Worm (Caenorhabditis elegans) whole organism, L4 larva: ENCODE measurements around the gene cpi-2.

ENCODE experiments used
- F10B5.3 ChIP-seq: sonication (generic microtip); optimal IDR thresholded peaks from 2 replicates; lab custom pipeline; 2016; ENCODE audit warnings: mild to moderate bottlenecking, missing genetic modification characterization, missing compliant biosample characterization
- F37D6.2 ChIP-seq: sonication (generic microtip); optimal IDR thresholded peaks from 2 replicates; lab custom pipeline; 2016; ENCODE audit warnings: mild to moderate bottlenecking, missing genetic modification characterization, missing compliant biosample characterization
- R02D3.7 ChIP-seq: fragments of 150-350 bp; sonication (generic microtip); optimal IDR thresholded peaks from 3 replicates; lab custom pipeline; 2014; ENCODE audit warnings: missing biosample characterization, missing genetic modification characterization
- T20F7.1 ChIP-seq: fragments of 200-800 bp; sonication (Bioruptor generic); optimal IDR thresholded peaks from 2 replicates; lab custom pipeline; 2018; ENCODE audit warnings: mild to moderate bottlenecking, missing genetic modification characterization, missing compliant biosample characterization
- Y48G9A.11 ChIP-seq: fragments of 200-800 bp; sonication (Bioruptor generic); IDR thresholded peaks from 2 replicates; pipeline ENCODE4 v1.3.6; 2022; ENCODE audit warnings: missing genetic modification reagents, missing genetic modification characterization, missing compliant biosample characterization
- Y75B8A.6 ChIP-seq: fragments of 200-800 bp; sonication (Bioruptor generic); IDR thresholded peaks from 2 replicates; pipeline ENCODE4 v1.3.6; 2022; ENCODE audit warnings: missing genetic modification reagents, missing genetic modification characterization, missing compliant biosample characterization
- arid-1 ChIP-seq: fragments of 200-800 bp; sonication (Bioruptor generic); conservative IDR thresholded peaks from 2 replicates; pipeline ENCODE4 v1.3.6; 2022; ENCODE audit warnings: missing genetic modification reagents, missing genetic modification characterization, missing compliant biosample characterization
- ceh-28 ChIP-seq: fragments of 150-350 bp; optimal IDR thresholded peaks from 2 replicates; lab custom pipeline; 2014; ENCODE audit warnings: missing biosample characterization, missing genetic modification reagents, missing genetic modification characterization
- ceh-32 ChIP-seq: sonication (generic microtip); optimal IDR thresholded peaks from 2 replicates; lab custom pipeline; 2016; ENCODE audit warnings: mild to moderate bottlenecking, missing genetic modification characterization, missing compliant biosample characterization; ENCODE audit not compliant: poor library complexity
- ceh-44 ChIP-seq: fragments of 200-800 bp; sonication (Bioruptor generic); IDR thresholded peaks from 2 replicates; pipeline ENCODE4 v1.3.6; 2022; ENCODE audit warnings: missing genetic modification reagents, missing genetic modification characterization, missing compliant biosample characterization
- ceh-62 ChIP-seq: sonication (generic microtip); optimal IDR thresholded peaks from 2 replicates; lab custom pipeline; 2017; ENCODE audit warnings: missing biosample characterization, missing genetic modification characterization
- daf-16 ChIP-seq, 3 experiments: sonication (generic microtip); optimal IDR thresholded peaks; 2 replicates each; lab custom pipeline; 2016 to 2017; ENCODE audit warnings: missing genetic modification characterization in 3 of 3, missing genetic modification reagents in 3 of 3, mild to moderate bottlenecking in 2 of 3, missing compliant biosample characterization in 2 of 3, missing biosample characterization in 1 of 3, moderate library complexity in 1 of 3
- daf-19 ChIP-seq: fragments of 200-800 bp; sonication (Bioruptor generic); conservative IDR thresholded peaks from 2 replicates; pipeline ENCODE4 v1.3.6; 2022; ENCODE audit warnings: missing genetic modification characterization, missing compliant biosample characterization
- dmd-6 ChIP-seq: fragments of 200-800 bp; sonication (Bioruptor generic); IDR thresholded peaks from 2 replicates; pipeline ENCODE4 v1.3.6; 2022; ENCODE audit warnings: missing genetic modification reagents, missing genetic modification characterization, missing compliant biosample characterization
- dmd-9 ChIP-seq: fragments of 200-800 bp; sonication (Bioruptor generic); IDR thresholded peaks from 2 replicates; pipeline ENCODE4 v1.3.6; 2022; ENCODE audit warnings: missing genetic modification reagents, missing genetic modification characterization, missing compliant biosample characterization
- dpl-1 ChIP-seq: fragments of 150-350 bp; optimal IDR thresholded peaks from 2 replicates; lab custom pipeline; 2014; ENCODE audit warnings: missing biosample characterization, missing genetic modification reagents, missing genetic modification characterization
- duxl-1 ChIP-seq: sonication (generic microtip); optimal IDR thresholded peaks from 2 replicates; lab custom pipeline; 2016; ENCODE audit warnings: mild to moderate bottlenecking, missing genetic modification characterization, moderate library complexity, missing compliant biosample characterization; ENCODE audit not compliant: poor library complexity
- dve-1 ChIP-seq: sonication (generic microtip); optimal IDR thresholded peaks from 2 replicates; lab custom pipeline; 2017; ENCODE audit warnings: antibody characterized with exemption, mild to moderate bottlenecking, missing genetic modification characterization, missing compliant biosample characterization; ENCODE audit not compliant: insufficient read depth
- gei-8 ChIP-seq: fragments of 200-800 bp; sonication (Bioruptor generic); optimal IDR thresholded peaks from 2 replicates; lab custom pipeline; 2018; ENCODE audit warnings: mild to moderate bottlenecking, missing genetic modification characterization, missing compliant biosample characterization
- hlh-30 ChIP-seq: sonication (generic microtip); optimal IDR thresholded peaks from 2 replicates; lab custom pipeline; 2017; ENCODE audit warnings: antibody characterized with exemption, mild to moderate bottlenecking, missing genetic modification characterization, missing compliant biosample characterization; ENCODE audit not compliant: insufficient read depth
- lin-38 ChIP-seq: fragments of 200-800 bp; sonication (Bioruptor generic); IDR thresholded peaks from 2 replicates; pipeline ENCODE4 v1.3.6; 2022; ENCODE audit warnings: missing genetic modification reagents, missing genetic modification characterization, missing compliant biosample characterization
- madf-9 ChIP-seq: fragments of 200-800 bp; sonication (Bioruptor generic); conservative IDR thresholded peaks from 2 replicates; pipeline ENCODE4 v1.3.6; 2022; ENCODE audit warnings: missing genetic modification reagents, missing genetic modification characterization, missing compliant biosample characterization
- mep-1 ChIP-seq: fragments of 150-350 bp; sonication (generic microtip); optimal IDR thresholded peaks from 3 replicates; lab custom pipeline; 2014; ENCODE audit warnings: missing biosample characterization, missing genetic modification characterization
- mes-2 ChIP-seq: sonication (generic microtip); optimal IDR thresholded peaks from 2 replicates; lab custom pipeline; 2016; ENCODE audit warnings: missing genotype, mild to moderate bottlenecking, missing genetic modification characterization, missing compliant biosample characterization; ENCODE audit not compliant: poor library complexity, severe bottlenecking
- nhr-10 ChIP-seq: fragments of 150-350 bp; optimal IDR thresholded peaks from 2 replicates; lab custom pipeline; 2014; ENCODE audit warnings: missing biosample characterization, missing genetic modification characterization
- nhr-25 ChIP-seq: sonication (generic microtip); optimal IDR thresholded peaks from 2 replicates; lab custom pipeline; 2017; ENCODE audit warnings: missing genetic modification characterization, mild to moderate bottlenecking, missing compliant biosample characterization, antibody characterized with exemption, moderate library complexity, borderline replicate concordance; ENCODE audit not compliant: insufficient read depth
- nhr-28 ChIP-seq: fragments of 150-350 bp; optimal IDR thresholded peaks from 2 replicates; lab custom pipeline; 2014; ENCODE audit warnings: missing biosample characterization, missing genetic modification characterization
- nhr-41 ChIP-seq: fragments of 200-800 bp; sonication (Bioruptor generic); IDR thresholded peaks from 2 replicates; pipeline ENCODE4 v1.3.6; 2022; ENCODE audit warnings: missing genetic modification reagents, missing genetic modification characterization, missing compliant biosample characterization
- nhr-42 ChIP-seq: fragments of 200-800 bp; sonication (Bioruptor generic); IDR thresholded peaks from 2 replicates; pipeline ENCODE4 v1.3.6; 2022; ENCODE audit warnings: missing genetic modification characterization, missing compliant biosample characterization
- nhr-76 ChIP-seq: fragments of 150-350 bp; optimal IDR thresholded peaks from 2 replicates; lab custom pipeline; 2014; ENCODE audit warnings: missing biosample characterization, missing genetic modification characterization
- nhr-77 ChIP-seq: fragments of 150-350 bp; optimal IDR thresholded peaks from 2 replicates; lab custom pipeline; 2014; ENCODE audit warnings: missing biosample characterization, missing genetic modification characterization
- rbr-2 ChIP-seq: sonication (generic microtip); optimal IDR thresholded peaks from 2 replicates; lab custom pipeline; 2016; ENCODE audit warnings: missing genotype, missing genetic modification characterization, missing compliant biosample characterization
- sdz-12 ChIP-seq: fragments of 200-800 bp; sonication (Bioruptor generic); optimal IDR thresholded peaks from 2 replicates; lab custom pipeline; 2018; ENCODE audit warnings: mild to moderate bottlenecking, missing genetic modification characterization, missing compliant biosample characterization
- set-16 ChIP-seq: fragments of 200-800 bp; sonication (Bioruptor generic); IDR thresholded peaks from 2 replicates; pipeline ENCODE4 v1.3.6; 2022; ENCODE audit warnings: missing genetic modification reagents, missing genetic modification characterization, missing compliant biosample characterization
- tag-97 ChIP-seq: fragments of 200-800 bp; sonication (Bioruptor generic); IDR thresholded peaks from 2 replicates; pipeline ENCODE4 v1.3.6; 2022; ENCODE audit warnings: missing genetic modification characterization, missing compliant biosample characterization
- tra-1 ChIP-seq: fragments of 200-800 bp; sonication (Bioruptor generic); IDR thresholded peaks from 2 replicates; pipeline ENCODE4 v1.3.6; 2022; ENCODE audit warnings: missing genetic modification reagents, missing genetic modification characterization, missing compliant biosample characterization
- unc-62 ChIP-seq, 3 experiments: fragments of 150-350 bp in 1 of 3; sonication (generic microtip); optimal IDR thresholded peaks in 2 of 3; peaks in 1 of 3; 1 replicate in 1 of 3; 2 replicates in 2 of 3; lab custom pipeline; 2014 to 2017; ENCODE audit warnings: missing biosample characterization in 3 of 3, missing genetic modification characterization in 3 of 3, missing genetic modification reagents in 3 of 3, missing genotype in 1 of 3
- zfp-2 ChIP-seq: sonication (generic microtip); optimal IDR thresholded peaks from 2 replicates; lab custom pipeline; 2016; ENCODE audit warnings: mild to moderate bottlenecking, missing genetic modification characterization, missing compliant biosample characterization

Gene cpi-2

DNA sequence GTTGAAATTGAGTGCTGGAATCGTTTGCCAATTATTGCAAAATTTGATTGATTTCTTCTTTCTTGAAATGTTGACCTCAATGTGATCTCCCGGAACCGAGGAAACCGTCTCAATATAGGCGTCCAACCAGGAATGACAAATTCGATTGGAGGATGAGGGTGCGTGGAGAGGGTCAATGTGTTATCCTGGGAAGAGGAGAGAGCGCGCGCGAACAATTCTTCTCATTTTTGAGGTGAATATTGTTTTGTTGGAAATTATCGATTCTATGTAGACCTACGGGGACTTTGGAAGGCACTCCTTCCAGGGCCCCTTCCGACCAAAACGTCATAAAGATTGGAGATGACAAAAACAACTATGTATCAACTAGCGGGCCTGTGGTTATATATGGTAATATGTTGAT, 7.3 kb upstream of the cpi-2 start:
- TF ChIP-seq dpl-1 (GFP tag; lab: Kevin White, UChicago) = no peak
- no peak for TF ChIP-seq T20F7.1 (GFP tag; lab: Kevin White, UChicago)
- no peak for TF ChIP-seq hlh-30 (tag; lab: Kevin White, UChicago)
- no peak for TF ChIP-seq nhr-76 (tag; lab: Kevin White, UChicago)
- TF ChIP-seq nhr-28 (tag; lab: Kevin White, UChicago) = no peak
- TF ChIP-seq nhr-25 (tag; lab: Kevin White, UChicago) = no peak
- TF ChIP-seq F37D6.2 = no peak
- no peak for TF ChIP-seq madf-9 (GFP tag; lab: Robert Waterston, UW)
- no peak for TF ChIP-seq tra-1
- TF ChIP-seq ceh-32 = no peak
- no peak for TF ChIP-seq rbr-2
- TF ChIP-seq mep-1 (tag; lab: Kevin White, UChicago) = no peak

ce11 chrV:6038405-6039151, 5.3 kb upstream of the cpi-2 start, which contains the start of gene F29G9.1:
TSS of gene F29G9.1 (plus strand) at chrV:6039101.
- TF ChIP-seq set-16 = peak; percentile 50; the same call in 1 of the 2 replicates

DNA sequence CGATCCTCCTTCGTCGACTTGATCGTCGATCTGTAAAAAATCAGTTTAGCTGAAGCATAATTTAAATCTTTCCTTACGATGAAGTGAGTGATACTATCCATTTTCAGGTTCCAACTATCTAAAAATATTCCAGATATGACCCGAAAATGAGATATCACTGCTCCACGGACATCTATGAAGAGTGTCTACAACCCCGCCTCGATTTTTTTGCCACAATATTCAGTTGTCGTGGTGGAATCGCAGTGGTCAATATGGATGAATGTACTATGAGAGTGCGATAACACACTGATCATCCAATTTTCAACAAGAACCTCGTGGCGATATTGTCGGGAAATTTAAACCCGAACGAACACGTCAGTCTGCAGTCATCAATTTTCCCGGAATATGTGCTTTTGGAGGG, 2.5 kb upstream of the cpi-2 start, which contains the start of gene R01B10.2:
TSS of gene R01B10.2 (minus strand) at position 101 of the 400 bp plus-strand sequence.
- TF ChIP-seq nhr-10 (tag; lab: Kevin White, UChicago) (no peak), unc-62 (GFP tag; optimal IDR thresholded peaks at IDR 0.05 in 1 of 2; lab: Kevin White, UChicago) (peak in 1 of 2 experiments; percentile 71), unc-62 (tag; optimal IDR thresholded peaks at IDR 0.05; lab: Kevin White, UChicago) (no peak)

DNA sequence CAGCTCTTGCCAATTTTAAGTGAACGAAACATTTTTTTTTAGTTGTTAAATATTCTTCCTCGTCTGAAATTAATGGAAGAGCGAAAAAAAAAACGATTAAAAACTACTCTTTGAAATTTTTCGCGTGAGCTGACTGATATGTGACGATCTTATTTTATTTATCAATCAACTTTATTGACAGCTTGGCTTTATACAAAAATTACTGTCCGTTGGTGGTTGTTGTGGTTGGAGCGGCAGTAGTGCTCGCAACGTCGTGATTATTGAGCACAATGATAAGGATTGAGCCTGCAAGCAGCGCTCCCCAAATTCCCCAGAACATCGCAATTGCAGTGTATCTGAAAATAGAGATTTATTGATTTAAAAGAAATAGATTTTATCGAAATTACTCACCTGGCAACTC, 586 bp downstream of the cpi-2 start:
- TF ChIP-seq R02D3.7 (no peak), lin-38 (peak; percentile 11; the same call in 1 of the 2 replicates), nhr-10 (tag; lab: Kevin White, UChicago) (no peak), dmd-9 (no peak), sdz-12 (peak; percentile 17), ceh-62 (tag; lab: Kevin White, UChicago) (no peak), daf-16 (GFP tag; optimal IDR thresholded peaks at IDR 0.05; lab: Kevin White, UChicago) (no peak), daf-16 (tag; optimal IDR thresholded peaks at IDR 0.05; lab: Kevin White, UChicago) (peak; percentile 81), dmd-6 (peak; percentile 65; the same call in 1 of the 2 replicates), dve-1 (tag; lab: Kevin White, UChicago) (peak; percentile 39), arid-1 (GFP tag; lab: Robert Waterston, UW) (0 out of 2 replicates have a peak, but pooled peaks have one; percentile 8)

DNA sequence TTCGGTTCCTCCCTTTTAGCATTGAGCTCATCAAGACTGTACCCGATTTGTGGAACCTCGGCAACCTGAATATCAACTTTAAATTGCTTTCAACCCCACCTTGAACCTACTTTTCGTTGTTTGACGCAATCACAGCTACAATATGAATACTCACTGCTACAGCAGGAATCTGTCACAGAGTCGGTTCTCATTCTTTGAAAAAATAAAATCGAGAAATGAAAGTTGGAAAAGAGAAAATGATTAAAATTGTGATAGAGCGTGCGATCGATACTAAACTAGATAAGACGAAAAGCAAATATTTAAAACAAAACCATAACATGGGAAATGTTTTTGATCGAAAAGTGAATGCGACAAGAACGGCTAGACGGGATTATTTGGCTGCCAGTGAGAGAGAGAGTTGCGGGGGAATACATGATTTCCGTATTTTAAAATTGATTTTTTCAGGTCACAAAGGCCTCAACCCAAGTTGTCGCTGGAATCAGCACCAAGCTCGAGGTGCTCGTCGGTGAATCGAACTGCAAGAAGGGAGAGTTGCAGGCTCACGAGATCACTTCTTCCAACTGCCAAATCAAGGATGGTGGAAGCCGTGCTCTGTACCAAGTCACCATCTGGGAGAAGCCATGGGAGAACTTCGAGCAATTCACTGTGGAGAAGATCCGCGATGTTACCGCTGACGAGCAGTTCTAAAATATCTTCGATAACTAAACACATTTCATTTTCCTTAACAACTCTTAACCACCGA, 1.2 kb downstream of the cpi-2 start, which contains the start of gene R01B10.3:
TSS of gene R01B10.3 (minus strand) at position 277 of the 742 bp plus-strand sequence.
- TF ChIP-seq sdz-12 (no peak), gei-8 (no peak), ceh-28 (no peak), F10B5.3 (tag; lab: Kevin White, UChicago) (no peak), ceh-44 (GFP tag; lab: Robert Waterston, UW) (no peak), rbr-2 (no peak), duxl-1 (tag; lab: Kevin White, UChicago) (no peak), unc-62 (GFP tag; optimal IDR thresholded peaks at IDR 0.05 in 1 of 2; lab: Kevin White, UChicago) (no peak), unc-62 (tag; optimal IDR thresholded peaks at IDR 0.05; lab: Kevin White, UChicago) (no peak), Y48G9A.11 (0 out of 2 replicates have a peak, but pooled peaks have one; percentile 31), nhr-42 (GFP tag; lab: Robert Waterston, UW) (no peak), nhr-41 (GFP tag; lab: Robert Waterston, UW) (no peak), Y75B8A.6 (no peak), R02D3.7 (no peak), nhr-77 (tag; lab: Kevin White, UChicago) (no peak), daf-16 (GFP tag; optimal IDR thresholded peaks at IDR 0.05; lab: Kevin White, UChicago) (no peak), daf-16 (tag; optimal IDR thresholded peaks at IDR 0.05; lab: Kevin White, UChicago) (peak; percentile 12), zfp-2 (tag; lab: Kevin White, UChicago) (no peak), tag-97 (GFP tag; lab: Robert Waterston, UW) (no peak), daf-19 (GFP tag; lab: Robert Waterston, UW) (no peak), mes-2 (tag; lab: Kevin White, UChicago) (no peak)
